Fruit fly (Drosophila melanogaster) whole organism, embryonic: ENCODE results near the gene CG34348.

Experiments used
- Antp ChIP-seq: fragments of 200-800 bp; sonication (Bioruptor generic); optimal IDR thresholded peaks from 3 replicates; lab custom pipeline; 2016; ENCODE audit warnings: missing biosample characterization, missing genetic modification characterization
- Atf3 ChIP-seq: fragments of 200-800 bp; sonication (Bioruptor generic); optimal IDR thresholded peaks from 3 replicates; lab custom pipeline; 2016; ENCODE audit warnings: missing biosample characterization, missing genetic modification characterization
- C15 ChIP-seq: fragments of 200-800 bp; sonication (Bioruptor generic); IDR thresholded peaks from 3 replicates; pipeline ENCODE4 v1.3.6; 2022; ENCODE audit warnings: missing biosample characterization, missing genetic modification characterization
- CG10147 ChIP-seq: fragments of 200-800 bp; sonication (Bioruptor generic); optimal IDR thresholded peaks from 2 replicates; lab custom pipeline; 2019; ENCODE audit warnings: missing biosample characterization, mild to moderate bottlenecking, missing genetic modification characterization, moderate library complexity
- CG10979 ChIP-seq: fragments of 200-800 bp; sonication (Bioruptor generic); optimal IDR thresholded peaks from 2 replicates; lab custom pipeline; 2018; ENCODE audit warnings: missing biosample characterization, mild to moderate bottlenecking, missing genetic modification characterization, moderate library complexity
- CG12219 ChIP-seq: fragments of 200-800 bp; sonication (Bioruptor generic); optimal IDR thresholded peaks from 3 replicates; lab custom pipeline; 2018; ENCODE audit warnings: missing biosample characterization, mild to moderate bottlenecking, missing genetic modification characterization
- CG12299 ChIP-seq: fragments of 200-800 bp; sonication (Bioruptor generic); optimal IDR thresholded peaks from 2 replicates; lab custom pipeline; 2018; ENCODE audit warnings: missing biosample characterization, mild to moderate bottlenecking, missing genetic modification characterization
- CG12769 ChIP-seq: fragments of 200-800 bp; sonication (Bioruptor generic); optimal IDR thresholded peaks from 2 replicates; lab custom pipeline; 2019; ENCODE audit warnings: missing biosample characterization, mild to moderate bottlenecking, missing genetic modification characterization, moderate library complexity
- CG13424 ChIP-seq: fragments of 200-800 bp; sonication (Bioruptor generic); optimal IDR thresholded peaks from 2 replicates; lab custom pipeline; 2019; ENCODE audit warnings: missing biosample characterization, mild to moderate bottlenecking, missing genetic modification characterization, moderate library complexity
- CG14014 ChIP-seq: fragments of 200-800 bp; sonication (Bioruptor generic); IDR thresholded peaks from 2 replicates; pipeline ENCODE4 v1.3.6; 2022; ENCODE audit warnings: missing biosample characterization, missing genetic modification characterization
- CG1602 ChIP-seq: fragments of 200-800 bp; sonication (Bioruptor generic); optimal IDR thresholded peaks from 3 replicates; lab custom pipeline; 2016; ENCODE audit warnings: missing biosample characterization, missing genetic modification characterization
- CG34422 ChIP-seq: fragments of 200-800 bp; sonication (Bioruptor generic); IDR thresholded peaks from 3 replicates; pipeline ENCODE4 v1.3.6; 2022; ENCODE audit warnings: missing biosample characterization, missing genetic modification characterization
- CG7839 ChIP-seq: fragments of 200-800 bp; sonication (Bioruptor generic); optimal IDR thresholded peaks from 3 replicates; lab custom pipeline; 2018; ENCODE audit warnings: missing biosample characterization, mild to moderate bottlenecking, missing genetic modification characterization, moderate library complexity
- CG9437 ChIP-seq: fragments of 200-800 bp; sonication (Bioruptor generic); optimal IDR thresholded peaks from 2 replicates; lab custom pipeline; 2018; ENCODE audit warnings: missing biosample characterization, mild to moderate bottlenecking, missing genetic modification characterization
- Deaf1 ChIP-seq: fragments of 200-800 bp; optimal IDR thresholded peaks from 3 replicates; lab custom pipeline; 2019; ENCODE audit warnings: missing biosample characterization, mild to moderate bottlenecking, missing genetic modification characterization, moderate library complexity
- Dip2 ChIP-seq: fragments of 200-800 bp; sonication (Bioruptor generic); IDR thresholded peaks from 2 replicates; pipeline ENCODE4 v1.3.6; 2022; ENCODE audit warnings: missing biosample characterization, missing genetic modification characterization
- Dp ChIP-seq: fragments of 200-800 bp; sonication (Bioruptor generic); optimal IDR thresholded peaks from 2 replicates; lab custom pipeline; 2018; ENCODE audit warnings: missing biosample characterization, mild to moderate bottlenecking, missing genetic modification characterization, moderate library complexity
- HmgD ChIP-seq: fragments of 200-800 bp; sonication (Bioruptor generic); optimal IDR thresholded peaks from 3 replicates; lab custom pipeline; 2016; ENCODE audit warnings: missing biosample characterization, missing genetic modification characterization
- Hr3 ChIP-seq: fragments of 200-800 bp; sonication (Bioruptor generic); optimal IDR thresholded peaks from 3 replicates; lab custom pipeline; 2016; ENCODE audit warnings: missing biosample characterization, missing genetic modification characterization
- Hr78 ChIP-seq, 2 experiments: fragments of 200-800 bp in 1 of 2; fragments of >200 bp in 1 of 2; sonication (Bioruptor generic) in 1 of 2; optimal IDR thresholded peaks; 2 replicates each; lab custom pipeline; 2017 to 2019; ENCODE audit warnings: missing biosample characterization in 2 of 2, missing genetic modification characterization in 2 of 2, mild to moderate bottlenecking in 1 of 2, moderate library complexity in 1 of 2
- MTF-1 ChIP-seq: fragments of 200-800 bp; sonication (Bioruptor generic); optimal IDR thresholded peaks from 2 replicates; lab custom pipeline; 2018; ENCODE audit warnings: missing biosample characterization, mild to moderate bottlenecking, missing genetic modification characterization, borderline replicate concordance
- Meics ChIP-seq: fragments of 200-800 bp; sonication (Bioruptor generic); optimal IDR thresholded peaks from 2 replicates; lab custom pipeline; 2017; ENCODE audit warnings: missing biosample characterization, mild to moderate bottlenecking, missing genetic modification characterization
- Nf-YC ChIP-seq: fragments of 200-800 bp; optimal IDR thresholded peaks from 3 replicates; lab custom pipeline; 2019; ENCODE audit warnings: missing biosample characterization, mild to moderate bottlenecking, missing genetic modification characterization, moderate library complexity
- Oli ChIP-seq: fragments of 200-800 bp; sonication (Bioruptor generic); optimal IDR thresholded peaks from 2 replicates; lab custom pipeline; 2018; ENCODE audit warnings: missing biosample characterization, mild to moderate bottlenecking, missing genetic modification characterization, moderate library complexity
- Poxn ChIP-seq: fragments of 200-800 bp; sonication (Bioruptor generic); IDR thresholded peaks from 2 replicates; pipeline ENCODE4 v1.3.6; 2022; ENCODE audit warnings: missing biosample characterization, missing genetic modification characterization
- Trl ChIP-seq, 3 experiments: fragments of >200 bp in 2 of 3; fragments of 200-800 bp in 1 of 3; sonication (Bioruptor generic) in 1 of 3; optimal IDR thresholded peaks; 2 replicates in 1 of 3; 3 replicates in 2 of 3; lab custom pipeline; 2016 to 2017; ENCODE audit warnings: missing biosample characterization in 1 of 3, missing genetic modification characterization in 1 of 3
- ab ChIP-seq: fragments of 200-800 bp; sonication (Bioruptor generic); optimal IDR thresholded peaks from 2 replicates; lab custom pipeline; 2016; ENCODE audit warnings: missing biosample characterization, missing genetic modification characterization
- al ChIP-seq: fragments of 200-800 bp; sonication (Bioruptor generic); IDR thresholded peaks from 2 replicates; pipeline ENCODE4 v1.3.6; 2022; ENCODE audit warnings: missing biosample characterization, missing genetic modification characterization
- ap ChIP-seq: fragments of 200-800 bp; sonication (Bioruptor generic); IDR thresholded peaks from 2 replicates; pipeline ENCODE4 v1.3.6; 2022; ENCODE audit warnings: missing biosample characterization, missing genetic modification characterization
- dpn ChIP-seq, 2 experiments: fragments of 200-800 bp; sonication (Bioruptor generic); optimal IDR thresholded peaks; 3 replicates each; lab custom pipeline; 2016; ENCODE audit warnings: missing biosample characterization in 2 of 2, missing genetic modification characterization in 2 of 2
- en ChIP-seq: fragments of 200-800 bp; sonication (Bioruptor generic); optimal IDR thresholded peaks from 2 replicates; lab custom pipeline; 2016; ENCODE audit warnings: missing biosample characterization, missing genetic modification characterization
- ewg ChIP-seq: fragments of 200-800 bp; sonication (Bioruptor generic); optimal IDR thresholded peaks from 3 replicates; lab custom pipeline; 2017; ENCODE audit warnings: mild to moderate bottlenecking, missing biosample characterization, missing genetic modification reagents, missing genetic modification characterization
- exex ChIP-seq: fragments of 200-800 bp; sonication (Bioruptor generic); optimal IDR thresholded peaks from 4 replicates; lab custom pipeline; 2018; ENCODE audit warnings: missing biosample characterization, mild to moderate bottlenecking, missing genetic modification characterization, moderate library complexity
- fd96Cb ChIP-seq: fragments of 200-800 bp; sonication (Bioruptor generic); optimal IDR thresholded peaks from 2 replicates; lab custom pipeline; 2018; ENCODE audit warnings: missing biosample characterization, mild to moderate bottlenecking, missing genetic modification characterization, moderate library complexity
- grau ChIP-seq: fragments of 200-800 bp; optimal IDR thresholded peaks from 3 replicates; lab custom pipeline; 2019; ENCODE audit warnings: missing biosample characterization, mild to moderate bottlenecking, missing genetic modification characterization, moderate library complexity
- grn ChIP-seq: fragments of 200-800 bp; sonication (Bioruptor generic); optimal IDR thresholded peaks from 3 replicates; lab custom pipeline; 2017; ENCODE audit warnings: missing biosample characterization, missing genetic modification characterization
- hbn ChIP-seq: fragments of 200-800 bp; sonication (Bioruptor generic); IDR thresholded peaks from 2 replicates; pipeline ENCODE4 v1.3.6; 2022; ENCODE audit warnings: missing biosample characterization, missing genetic modification characterization; ENCODE audit not compliant: partially characterized antibody
- her ChIP-seq: fragments of 200-800 bp; sonication (Bioruptor generic); optimal IDR thresholded peaks from 2 replicates; lab custom pipeline; 2016; ENCODE audit warnings: missing biosample characterization, missing genetic modification characterization
- ind ChIP-seq: fragments of 200-800 bp; sonication (Bioruptor generic); optimal IDR thresholded peaks from 3 replicates; lab custom pipeline; 2016; ENCODE audit warnings: missing biosample characterization, missing genetic modification characterization
- lbe ChIP-seq: fragments of 200-800 bp; sonication (Bioruptor generic); optimal IDR thresholded peaks from 2 replicates; lab custom pipeline; 2016; ENCODE audit warnings: missing biosample characterization, mild to moderate bottlenecking, missing genetic modification characterization
- mld ChIP-seq: fragments of 200-800 bp; sonication (Bioruptor generic); IDR thresholded peaks from 3 replicates; pipeline ENCODE4 v1.3.6; 2022; ENCODE audit warnings: missing biosample characterization, missing genetic modification characterization; ENCODE audit not compliant: partially characterized antibody
- nmo ChIP-seq: fragments of 200-800 bp; sonication (Bioruptor generic); optimal IDR thresholded peaks from 2 replicates; lab custom pipeline; 2018; ENCODE audit warnings: missing biosample characterization, mild to moderate bottlenecking, missing genetic modification characterization, moderate library complexity
- phol ChIP-seq: fragments of 200-800 bp; sonication (Bioruptor generic); optimal IDR thresholded peaks from 3 replicates; lab custom pipeline; 2018; ENCODE audit warnings: missing biosample characterization, mild to moderate bottlenecking, missing genetic modification characterization, moderate library complexity
- sens ChIP-seq: fragments of 200-800 bp; sonication (Bioruptor generic); peaks from one replicate; lab custom pipeline; 2016; ENCODE audit warnings: missing biosample characterization, missing genetic modification characterization
- shn ChIP-seq: fragments of 200-800 bp; sonication (Bioruptor generic); optimal IDR thresholded peaks from 3 replicates; lab custom pipeline; 2016; ENCODE audit warnings: missing biosample characterization, missing genetic modification characterization
- slbo ChIP-seq: fragments of 200-800 bp; sonication (Bioruptor generic); IDR thresholded peaks from 2 replicates; pipeline ENCODE4 v1.3.6; 2022; ENCODE audit warnings: missing biosample characterization, missing genetic modification characterization
- slou ChIP-seq: fragments of 200-800 bp; sonication (Bioruptor generic); optimal IDR thresholded peaks from 3 replicates; lab custom pipeline; 2016; ENCODE audit warnings: missing biosample characterization, missing genetic modification characterization
- tio ChIP-seq: fragments of 200-800 bp; sonication (Bioruptor generic); optimal IDR thresholded peaks from 2 replicates; lab custom pipeline; 2017; ENCODE audit warnings: missing biosample characterization, missing genetic modification characterization, inconsistent platforms
- trem ChIP-seq: fragments of 200-800 bp; optimal IDR thresholded peaks from 3 replicates; lab custom pipeline; 2019; ENCODE audit warnings: missing biosample characterization, mild to moderate bottlenecking, missing genetic modification characterization, moderate library complexity
- unc-4 ChIP-seq: fragments of 200-800 bp; sonication (Bioruptor generic); IDR thresholded peaks from 2 replicates; pipeline ENCODE4 v1.3.6; 2022; ENCODE audit warnings: missing biosample characterization, missing genetic modification characterization; ENCODE audit not compliant: partially characterized antibody
- yki ChIP-seq: fragments of >200 bp; optimal IDR thresholded peaks from 3 replicates; lab custom pipeline; 2018

Gene CG34348

DNA sequence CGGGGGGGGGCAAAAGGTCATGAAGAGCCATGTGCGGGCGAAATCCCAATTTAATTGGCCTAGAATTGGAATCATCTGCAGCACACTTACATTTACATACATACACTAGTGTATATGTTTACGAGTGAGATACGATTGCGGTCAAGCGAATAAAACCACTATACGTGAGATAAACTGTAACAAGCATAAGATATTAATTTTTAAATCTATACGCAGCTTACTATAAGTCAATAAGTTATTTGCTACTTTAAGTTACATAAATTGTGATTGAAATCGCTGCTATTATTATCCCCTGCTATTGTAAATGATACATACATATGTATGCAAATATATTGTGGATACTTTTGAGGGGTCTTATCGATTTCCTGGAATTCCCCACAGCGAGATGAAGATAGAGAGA, 39.5 kb downstream of the CG34348 start (continued):
- no peak for TF ChIP-seq mld (GFP tag; lab: Robert Waterston, UW)
- no peak for TF ChIP-seq slou (GFP tag; lab: Kevin White, UChicago)
- TF ChIP-seq grn: no peak
- TF ChIP-seq CG12219: peak; percentile 19
- no peak for TF ChIP-seq Dp (GFP tag; lab: Kevin White, UChicago)
- no peak for TF ChIP-seq en (GFP tag; lab: Kevin White, UChicago)
- TF ChIP-seq trem: no peak
- TF ChIP-seq CG9437 (GFP tag; lab: Kevin White, UChicago): no peak
- TF ChIP-seq Nf-YC (tag; lab: Kevin White, UChicago): peak; percentile 52
- TF ChIP-seq tio (GFP tag; lab: Kevin White, UChicago): no peak
- no peak for TF ChIP-seq hbn (GFP tag; lab: Robert Waterston, UW)
- no peak for TF ChIP-seq Poxn (GFP tag; lab: Robert Waterston, UW)
- TF ChIP-seq yki (lab: Kevin White, UChicago): no peak
- TF ChIP-seq Dip2 (GFP tag; lab: Robert Waterston, UW): no peak
- TF ChIP-seq Antp (GFP tag; lab: Kevin White, UChicago): peak; percentile 1
- TF ChIP-seq lbe (GFP tag; lab: Kevin White, UChicago): no peak
- TF ChIP-seq Hr3 (GFP tag; lab: Kevin White, UChicago): no peak
- no peak for TF ChIP-seq C15 (GFP tag; lab: Robert Waterston, UW)
- peak; percentile 46 for TF ChIP-seq CG14014 (GFP tag; lab: Robert Waterston, UW)
- no peak for TF ChIP-seq shn (GFP tag; lab: Kevin White, UChicago)
- TF ChIP-seq unc-4 (GFP tag; lab: Robert Waterston, UW): no peak
- TF ChIP-seq CG34422 (GFP tag; lab: Robert Waterston, UW): 0 out of 3 replicates have a peak, but pooled peaks have one; percentile 42
- peak; percentile 27; the same call in 1 of the 2 replicates for TF ChIP-seq al (GFP tag; lab: Robert Waterston, UW)
- TF ChIP-seq Meics (GFP tag; lab: Kevin White, UChicago): peak; percentile 47
- no peak for TF ChIP-seq her (GFP tag; lab: Kevin White, UChicago)
- no peak for TF ChIP-seq Atf3 (GFP tag; lab: Kevin White, UChicago)
- TF ChIP-seq Trl (optimal IDR thresholded peaks at IDR 0.05; lab: Kevin White, UChicago): no peak
- no peak for TF ChIP-seq Trl (GFP tag; optimal IDR thresholded peaks at IDR 0.05; lab: Kevin White, UChicago)
- no peak for TF ChIP-seq CG12299
- TF ChIP-seq MTF-1 (GFP tag; lab: Kevin White, UChicago): no peak
- TF ChIP-seq, all 482 proteins: peak for 165

DNA sequence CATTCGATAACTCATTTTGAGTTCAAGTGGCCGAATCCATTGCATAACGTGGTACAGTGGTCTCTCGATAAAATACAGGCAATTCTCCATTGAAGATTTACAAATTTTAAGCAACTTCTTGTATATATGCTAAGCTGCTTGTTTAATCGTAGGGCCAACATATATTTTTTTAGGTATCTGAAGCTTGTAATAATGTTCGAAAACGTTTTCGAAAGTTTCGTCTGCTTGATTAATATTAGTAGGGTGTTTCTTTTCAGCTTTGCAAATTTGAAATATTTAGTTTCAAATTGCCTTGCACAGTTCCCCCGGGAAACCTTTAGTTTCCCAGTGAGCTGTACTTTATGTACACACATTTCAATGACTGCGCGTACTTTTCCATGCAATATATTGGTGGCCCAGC, 40.1 kb downstream of the CG34348 start:
- TF ChIP-seq HmgD (no peak), CG1602 (no peak), ewg (GFP tag; lab: Kevin White, UChicago) (no peak), CG12769 (tag; lab: Kevin White, UChicago) (no peak), CG7839 (tag; lab: Kevin White, UChicago) (peak; percentile 34), exex (tag; lab: Kevin White, UChicago) (no peak), Oli (tag; lab: Kevin White, UChicago) (peak; percentile 40), Deaf1 (no peak), grau (peak; percentile 61), phol (tag; lab: Kevin White, UChicago) (peak; percentile 32), CG10147 (GFP tag; lab: Kevin White, UChicago) (peak; percentile 5), fd96Cb (tag; lab: Kevin White, UChicago) (peak; percentile 14), CG10979 (tag; lab: Kevin White, UChicago) (no peak), slbo (GFP tag; lab: Robert Waterston, UW) (0 out of 2 replicates have a peak, but pooled peaks have one; percentile 12), CG13424 (tag; lab: Kevin White, UChicago) (peak; percentile 33), Hr78 (GFP tag; optimal IDR thresholded peaks at IDR 0.05; lab: Kevin White, UChicago) (no peak), ap (GFP tag; lab: Robert Waterston, UW) (no peak), ind (GFP tag; lab: Kevin White, UChicago) (peak; percentile 16), sens (peak; percentile 75), ab (GFP tag; lab: Kevin White, UChicago) (no peak), nmo (no peak), dpn (GFP tag; optimal IDR thresholded peaks at IDR 0.05; lab: Kevin White, UChicago) (peak in 1 of 2 experiments; percentile 6)
